Worm (Caenorhabditis elegans) whole organism, L3 larva: ENCODE measurements around the gene C18H9.1.

Source experiments
- ama-1 ChIP-seq: fragments of 150-350 bp; optimal IDR thresholded peaks from 2 replicates; lab custom pipeline; 2018
- nhr-43 ChIP-seq: sonication (generic microtip); optimal IDR thresholded peaks from 2 replicates; lab custom pipeline; 2016; ENCODE audit warnings: mild to moderate bottlenecking, missing genetic modification characterization, missing compliant biosample characterization; ENCODE audit not compliant: poor library complexity, severe bottlenecking
- ztf-4 ChIP-seq: fragments of 150-350 bp; optimal IDR thresholded peaks from 2 replicates; lab custom pipeline; 2014; ENCODE audit warnings: missing biosample characterization, missing genetic modification characterization

DNA sequence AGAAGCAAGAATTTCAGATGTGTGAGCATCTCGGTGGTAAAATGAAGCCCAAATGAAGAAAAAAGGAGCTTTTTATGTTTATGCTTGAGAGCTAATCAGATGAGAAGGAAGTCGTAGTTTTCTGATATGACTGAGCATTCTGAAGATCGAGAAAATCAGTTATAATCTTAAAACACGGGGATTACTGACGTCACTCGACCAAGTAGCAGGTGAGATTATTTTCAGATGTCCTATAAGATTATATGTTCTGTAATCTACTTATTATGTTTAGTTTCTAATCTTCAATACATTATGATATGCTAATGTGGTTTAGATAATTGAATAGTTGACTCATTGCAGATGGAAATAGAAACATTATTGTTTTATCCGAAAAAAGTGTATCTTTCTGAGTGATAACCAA is 46.9 kb downstream of the C18H9.1 start, which contains the start of gene ins-14:
- TF ChIP-seq nhr-43 (tag; lab: Kevin White, UChicago), result no peak
- TF ChIP-seq ztf-4 (tag; lab: Kevin White, UChicago), result no peak
- TF ChIP-seq ama-1 (lab: Kevin White, UChicago), result no peak
